Fruit fly (Drosophila melanogaster) whole organism, embryonic: ENCODE data around the gene msd1.

Experiments used
- B-H2 ChIP-seq: fragments of 200-800 bp; sonication (Bioruptor generic); optimal IDR thresholded peaks from 2 replicates; lab custom pipeline; 2018; ENCODE audit warnings: missing biosample characterization, mild to moderate bottlenecking, missing genetic modification characterization
- CG15269 ChIP-seq: fragments of 200-800 bp; sonication (Bioruptor generic); optimal IDR thresholded peaks from 2 replicates; lab custom pipeline; 2018; ENCODE audit warnings: missing biosample characterization, mild to moderate bottlenecking, missing genetic modification characterization, moderate library complexity
- CG2116 ChIP-seq: fragments of 200-800 bp; sonication (Bioruptor generic); optimal IDR thresholded peaks from 3 replicates; lab custom pipeline; 2018; ENCODE audit warnings: missing biosample characterization, mild to moderate bottlenecking, missing genetic modification characterization
- CG6683 ChIP-seq: fragments of 200-800 bp; sonication (Bioruptor generic); optimal IDR thresholded peaks from 2 replicates; lab custom pipeline; 2017; ENCODE audit warnings: missing biosample characterization, mild to moderate bottlenecking, missing genetic modification characterization, missing genetic modification reagents
- CG7745 ChIP-seq: fragments of 200-800 bp; sonication (Bioruptor generic); optimal IDR thresholded peaks from 2 replicates; lab custom pipeline; 2018; ENCODE audit warnings: missing biosample characterization, mild to moderate bottlenecking, missing genetic modification characterization, moderate library complexity
- CrebB ChIP-seq: fragments of 200-800 bp; sonication (Bioruptor generic); optimal IDR thresholded peaks from 3 replicates; lab custom pipeline; 2018; ENCODE audit warnings: missing biosample characterization, mild to moderate bottlenecking, missing genetic modification characterization
- Fer2 ChIP-seq: fragments of 200-800 bp; sonication (Bioruptor generic); optimal IDR thresholded peaks from 2 replicates; lab custom pipeline; 2018; ENCODE audit warnings: missing biosample characterization, mild to moderate bottlenecking, missing genetic modification characterization, moderate library complexity
- Xrp1 ChIP-seq: fragments of 200-800 bp; sonication (Bioruptor generic); IDR thresholded peaks from 2 replicates; pipeline ENCODE4 v1.3.6; 2022; ENCODE audit warnings: missing biosample characterization, missing genetic modification characterization
- bigmax ChIP-seq: fragments of 200-800 bp; sonication (Bioruptor generic); optimal IDR thresholded peaks from 2 replicates; lab custom pipeline; 2018; ENCODE audit warnings: missing biosample characterization, mild to moderate bottlenecking, missing genetic modification characterization
- maf-S ChIP-seq: fragments of 200-800 bp; sonication (Bioruptor generic); optimal IDR thresholded peaks from 2 replicates; lab custom pipeline; 2016; ENCODE audit warnings: missing biosample characterization, missing genetic modification characterization

DNA sequence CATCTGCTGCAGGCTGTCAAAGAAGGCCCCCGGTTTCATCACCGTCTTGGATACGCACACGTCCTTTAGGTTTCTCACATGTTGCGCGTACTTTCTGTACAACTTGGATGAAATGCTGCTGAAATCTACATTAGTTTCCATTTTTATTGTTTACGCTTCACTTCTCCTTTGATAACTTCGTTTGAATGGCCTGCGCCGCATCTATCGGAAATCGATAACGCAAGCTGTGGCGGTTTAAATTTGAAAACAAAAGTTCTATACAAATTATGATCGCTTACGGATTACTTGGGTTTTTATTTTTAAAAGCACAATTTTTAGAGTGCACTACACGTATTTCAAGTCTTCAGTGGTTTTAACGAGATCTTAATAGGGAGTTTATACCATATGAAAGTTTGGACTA is 1.4 kb downstream of the msd1 start, which contains the start of gene msd5:
- no peak for TF ChIP-seq Fer2 (tag; lab: Kevin White, UChicago)
- no peak for TF ChIP-seq B-H2 (GFP tag; lab: Kevin White, UChicago)
- peak; percentile 28 for TF ChIP-seq CG2116 (GFP tag; lab: Kevin White, UChicago)
- no peak for TF ChIP-seq CG7745 (tag; lab: Kevin White, UChicago)
- no peak for TF ChIP-seq CrebB (tag; lab: Kevin White, UChicago)
- no peak for TF ChIP-seq CG15269 (tag; lab: Kevin White, UChicago)
- no peak for TF ChIP-seq Xrp1 (GFP tag; lab: Robert Waterston, UW)
- TF ChIP-seq bigmax (GFP tag; lab: Kevin White, UChicago), result no peak
- no peak for TF ChIP-seq CG6683 (GFP tag; lab: Kevin White, UChicago)
- TF ChIP-seq maf-S (GFP tag; lab: Kevin White, UChicago), result no peak
